Worm (Caenorhabditis elegans): ENCODE data around the gene clec-194.

clec-194 gene

ce11 chrIV:16854790-16855189 is 23.3 kb downstream of the clec-194 start, which contains the start of gene map-2:
Gene map-2, minus strand, starts transcription at chrIV:16854890.
- TF ChIP-seq ztf-29 (GFP tag; IDR thresholded peaks at IDR 0.05) (no peak), flt-1 (GFP tag; IDR thresholded peaks at IDR 0.05) (no peak)

DNA sequence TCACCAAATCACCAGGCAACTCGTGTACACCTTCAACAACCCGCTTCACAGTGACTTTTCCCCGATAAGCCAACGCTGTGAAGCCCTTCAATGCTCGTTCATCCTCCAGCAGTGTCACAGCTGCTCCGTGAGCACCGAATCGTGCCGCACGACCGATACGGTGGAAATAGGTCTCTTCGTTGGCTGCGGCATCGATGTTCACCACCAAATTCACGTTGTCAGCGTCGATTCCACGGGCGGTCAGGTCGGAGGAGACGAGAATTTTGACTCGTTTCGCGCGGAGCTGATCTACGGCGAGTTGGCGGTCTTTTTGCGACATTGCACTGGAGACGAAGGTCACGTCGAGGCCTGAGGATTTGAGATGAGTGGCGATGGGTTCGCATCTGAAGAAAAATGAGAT is 29.2 kb downstream of the clec-194 start:
- TF ChIP-seq ztf-29 (GFP tag; IDR thresholded peaks at IDR 0.05) (no peak), med-1 (GFP tag; optimal IDR thresholded peaks at IDR 0.05; ENCODE audit: insufficient read depth) (no peak), T22C8.4 (GFP tag; IDR thresholded peaks at IDR 0.05) (no peak), cog-1 (tag; optimal IDR thresholded peaks at IDR 0.05) (no peak), ztf-23 (GFP tag; IDR thresholded peaks at IDR 0.05) (no peak), flt-1 (GFP tag; IDR thresholded peaks at IDR 0.05) (no peak), klf-2 (GFP tag; conservative IDR thresholded peaks at IDR 0.05) (no peak), ref-1 (GFP tag; conservative IDR thresholded peaks at IDR 0.05) (no peak), tab-1 (GFP tag; IDR thresholded peaks at IDR 0.05) (no peak)

DNA sequence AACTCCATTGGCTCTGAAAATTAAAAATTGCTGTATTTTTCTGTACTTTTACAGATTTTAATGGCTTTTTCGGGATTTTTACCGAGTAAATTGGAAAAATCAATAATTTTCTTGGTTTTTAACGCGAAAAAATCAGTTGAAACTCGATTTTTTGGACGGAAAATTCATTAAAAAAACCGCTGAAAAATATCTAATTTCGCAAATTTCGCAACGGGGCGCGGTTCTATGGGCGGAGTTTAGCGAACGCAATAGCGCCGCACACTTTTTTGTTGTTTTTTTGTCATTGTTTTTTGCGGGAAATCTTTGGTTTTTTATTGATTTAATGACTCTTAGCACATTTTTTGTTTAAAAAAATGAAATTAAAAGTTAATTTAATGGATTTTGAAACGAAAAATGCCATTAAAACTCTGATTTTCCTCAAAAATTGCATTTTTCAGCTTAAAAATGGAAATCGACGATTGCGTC is 32.0 kb downstream of the clec-194 start, which contains the start of the genes mel-46 and lsy-13:
mel-46 (minus strand) TSS at position 51 of the 465 bp plus-strand sequence.
lsy-13 (plus strand) TSS at position 440 of the 465 bp plus-strand sequence.
- TF ChIP-seq tab-1 (GFP tag; IDR thresholded peaks at IDR 0.05) (peak; percentile 72; the same call in 1 of the 2 replicates), cog-1 (tag; optimal IDR thresholded peaks at IDR 0.05) (peak; percentile 21), ztf-23 (GFP tag; IDR thresholded peaks at IDR 0.05) (peak; percentile 83), klf-2 (GFP tag; conservative IDR thresholded peaks at IDR 0.05) (no peak), ref-1 (GFP tag; conservative IDR thresholded peaks at IDR 0.05) (no peak), med-1 (GFP tag; optimal IDR thresholded peaks at IDR 0.05; ENCODE audit: insufficient read depth) (peak; percentile 68), ztf-29 (GFP tag; IDR thresholded peaks at IDR 0.05) (no peak), flt-1 (GFP tag; IDR thresholded peaks at IDR 0.05) (peak; percentile 86), T22C8.4 (GFP tag; IDR thresholded peaks at IDR 0.05) (peak; percentile 65)

ce11 chrIV:16864876-16865275 is 33.4 kb downstream of the clec-194 start:
- TF ChIP-seq tab-1 (GFP tag; IDR thresholded peaks at IDR 0.05) (no peak), med-1 (GFP tag; optimal IDR thresholded peaks at IDR 0.05; ENCODE audit: insufficient read depth) (no peak), ztf-23 (GFP tag; IDR thresholded peaks at IDR 0.05) (0 out of 2 replicates have a peak, but pooled peaks have one; percentile 32), ztf-29 (GFP tag; IDR thresholded peaks at IDR 0.05) (no peak)

- TF ChIP-seq cog-1 (tag; optimal IDR thresholded peaks at IDR 0.05) = peak; percentile 55
- peak; percentile 78 for TF ChIP-seq tab-1 (GFP tag; IDR thresholded peaks at IDR 0.05)
- peak; percentile 77 for TF ChIP-seq flt-1 (GFP tag; IDR thresholded peaks at IDR 0.05)
- TF ChIP-seq ztf-23 (GFP tag; IDR thresholded peaks at IDR 0.05) = peak; percentile 79
- peak; percentile 65; the same call in 1 of the 2 replicates for TF ChIP-seq klf-2 (GFP tag; conservative IDR thresholded peaks at IDR 0.05)
- TF ChIP-seq ztf-29 (GFP tag; IDR thresholded peaks at IDR 0.05) = peak; percentile 70
- TF ChIP-seq med-1 (GFP tag; optimal IDR thresholded peaks at IDR 0.05; ENCODE audit: insufficient read depth) = peak; percentile 62
- TF ChIP-seq T22C8.4 (GFP tag; IDR thresholded peaks at IDR 0.05) = peak; percentile 68
- no peak for TF ChIP-seq ref-1 (GFP tag; conservative IDR thresholded peaks at IDR 0.05)
These were observed 34.0 kb downstream of the clec-194 start, which contains the start of gene gtsf-1 for ce11 chrIV:16865487-16865886. Gene gtsf-1, plus strand, starts transcription at chrIV:16865840.

ce11 chrIV:16867223-16867622 is 35.8 kb downstream of the clec-194 start, which contains the start of gene T06A10.107:
Gene T06A10.107, plus strand, starts transcription at chrIV:16867523.
- no peak for TF ChIP-seq tab-1 (GFP tag; IDR thresholded peaks at IDR 0.05)
- TF ChIP-seq ref-1 (GFP tag; conservative IDR thresholded peaks at IDR 0.05) = no peak
- no peak for TF ChIP-seq ztf-23 (GFP tag; IDR thresholded peaks at IDR 0.05)
- no peak for TF ChIP-seq ztf-29 (GFP tag; IDR thresholded peaks at IDR 0.05)
- TF ChIP-seq klf-2 (GFP tag; conservative IDR thresholded peaks at IDR 0.05) = no peak
- TF ChIP-seq T22C8.4 (GFP tag; IDR thresholded peaks at IDR 0.05) = no peak
- no peak for TF ChIP-seq med-1 (GFP tag; optimal IDR thresholded peaks at IDR 0.05; ENCODE audit: insufficient read depth)
- no peak for TF ChIP-seq cog-1 (tag; optimal IDR thresholded peaks at IDR 0.05)
- no peak for TF ChIP-seq flt-1 (GFP tag; IDR thresholded peaks at IDR 0.05)

ce11 chrIV:16868900-16869299 is 37.4 kb downstream of the clec-194 start, which contains the start of gene T06A10.106:
Gene T06A10.106, minus strand, starts transcription at chrIV:16869000.
- TF ChIP-seq T22C8.4 (GFP tag; IDR thresholded peaks at IDR 0.05) = no peak
- no peak for TF ChIP-seq med-1 (GFP tag; optimal IDR thresholded peaks at IDR 0.05; ENCODE audit: insufficient read depth)
- no peak for TF ChIP-seq ref-1 (GFP tag; conservative IDR thresholded peaks at IDR 0.05)
- TF ChIP-seq ztf-23 (GFP tag; IDR thresholded peaks at IDR 0.05) = no peak

DNA sequence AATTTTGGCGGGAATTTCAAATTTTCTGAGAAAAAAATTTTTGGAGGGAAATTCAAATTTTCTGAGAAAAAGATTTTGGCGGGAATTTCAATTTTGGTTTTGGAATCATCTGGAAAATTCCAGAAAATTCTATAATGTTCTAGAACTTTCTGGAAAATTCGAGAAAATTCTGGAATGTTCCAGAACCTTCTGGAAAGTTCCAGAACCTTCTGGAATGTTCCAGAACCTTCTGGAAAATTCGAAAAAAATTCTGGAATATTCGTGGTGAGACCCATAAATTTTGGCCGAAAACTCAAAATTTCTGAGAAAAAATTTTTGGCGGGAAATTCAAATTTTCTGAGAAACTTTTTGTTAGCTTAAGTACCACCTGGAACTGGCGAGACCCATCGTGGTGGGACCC is 50.9 kb downstream of the clec-194 start:
- TF ChIP-seq flt-1 (GFP tag; IDR thresholded peaks at IDR 0.05) = peak; percentile 89

Measured in whole organism, midembryonic.